Fruit fly (Drosophila melanogaster) whole organism, prepupa: ENCODE data around the gene Mink.
A peak's percentile ranks its signal among the peaks of the same experiment; 100 is the strongest.

ENCODE experiments used
- CG1621 ChIP-seq: fragments of 200-800 bp; sonication (Bioruptor generic); optimal IDR thresholded peaks from 3 replicates; lab custom pipeline; 2018; ENCODE audit warnings: missing biosample characterization, mild to moderate bottlenecking, missing genetic modification characterization
- CG16779 ChIP-seq: fragments of 200-800 bp; sonication (Bioruptor generic); optimal IDR thresholded peaks from 3 replicates; lab custom pipeline; 2017; ENCODE audit warnings: missing biosample characterization, mild to moderate bottlenecking, missing genetic modification characterization
- CG3032 ChIP-seq: fragments of 200-800 bp; optimal IDR thresholded peaks from 2 replicates; lab custom pipeline; 2019; ENCODE audit warnings: missing biosample characterization, mild to moderate bottlenecking, missing genetic modification characterization, moderate library complexity
- CG6276 ChIP-seq: fragments of 200-800 bp; sonication (Bioruptor generic); optimal IDR thresholded peaks from 2 replicates; lab custom pipeline; 2017; ENCODE audit warnings: missing biosample characterization, mild to moderate bottlenecking, missing genetic modification characterization
- CG6854 ChIP-seq: fragments of 200-800 bp; sonication (Bioruptor generic); optimal IDR thresholded peaks from 2 replicates; lab custom pipeline; 2017; ENCODE audit warnings: missing biosample characterization, mild to moderate bottlenecking, missing genetic modification characterization
- CG7368 ChIP-seq: fragments of 200-800 bp; sonication (Bioruptor generic); optimal IDR thresholded peaks from 3 replicates; lab custom pipeline; 2016; ENCODE audit warnings: missing biosample characterization, missing genetic modification characterization
- CG9139 ChIP-seq: fragments of 200-800 bp; sonication (Bioruptor generic); optimal IDR thresholded peaks from 3 replicates; lab custom pipeline; 2017; ENCODE audit warnings: missing biosample characterization, mild to moderate bottlenecking, missing genetic modification characterization
- Gug ChIP-seq: fragments of 200-800 bp; sonication (Bioruptor generic); IDR thresholded peaks from 2 replicates; pipeline ENCODE4 v1.3.6; 2022; ENCODE audit warnings: missing biosample characterization, missing genetic modification characterization
- Lpt ChIP-seq: fragments of 200-800 bp; sonication (Bioruptor generic); optimal IDR thresholded peaks from 3 replicates; lab custom pipeline; 2016; ENCODE audit warnings: missing biosample characterization, missing genetic modification characterization
- fd59A ChIP-seq: fragments of 200-800 bp; sonication (Bioruptor generic); optimal IDR thresholded peaks from 2 replicates; lab custom pipeline; 2017; ENCODE audit warnings: missing biosample characterization, mild to moderate bottlenecking, missing genetic modification characterization, missing genetic modification reagents
- net ChIP-seq: fragments of 200-800 bp; sonication (Bioruptor generic); optimal IDR thresholded peaks from 3 replicates; lab custom pipeline; 2016; ENCODE audit warnings: missing biosample characterization, missing genetic modification characterization
- svp ChIP-seq: fragments of 200-800 bp; sonication (Bioruptor generic); peaks from one replicate; lab custom pipeline; 2016; ENCODE audit warnings: missing biosample characterization, missing genetic modification characterization

DNA sequence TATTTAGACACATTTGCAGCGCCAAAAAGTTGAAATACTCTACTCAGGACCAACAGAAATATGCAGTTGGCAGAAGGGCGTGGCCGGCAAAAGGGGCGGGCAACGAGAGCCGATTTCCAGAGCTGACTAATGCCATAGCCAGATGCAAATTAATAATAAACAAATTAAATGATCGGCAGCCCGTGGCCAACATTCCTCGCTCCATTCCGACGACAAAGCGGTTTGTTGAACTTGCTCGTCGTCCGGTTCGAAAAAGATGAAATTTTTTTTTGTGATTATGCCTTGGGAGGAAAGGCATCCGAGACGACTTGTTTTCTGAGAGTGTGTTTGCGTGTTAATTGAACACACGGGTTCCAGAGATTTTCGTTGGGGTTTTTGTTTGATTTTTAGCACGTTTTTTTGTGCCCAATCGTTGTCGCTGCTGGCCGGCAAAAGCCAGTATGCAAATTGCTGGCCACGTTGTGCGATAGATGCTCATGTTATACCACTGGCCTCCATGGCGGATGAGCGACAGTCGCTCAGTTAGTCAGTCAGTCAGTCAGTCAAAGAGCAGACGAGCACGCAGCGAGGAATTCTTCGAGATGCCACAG lies 32.9 kb upstream of the Mink start:
- TF ChIP-seq CG9139 (GFP tag; lab: Kevin White, UChicago) (no peak), fd59A (GFP tag; lab: Kevin White, UChicago) (no peak), CG3032 (no peak), net (GFP tag; lab: Kevin White, UChicago) (no peak), CG6276 (no peak), CG16779 (tag; lab: Kevin White, UChicago) (no peak), Lpt (GFP tag; lab: Kevin White, UChicago) (no peak), CG7368 (GFP tag; lab: Kevin White, UChicago) (no peak), CG6854 (GFP tag; lab: Kevin White, UChicago) (peak; percentile 25), svp (no peak), CG1621 (tag; lab: Kevin White, UChicago) (no peak), Gug (no peak)
